Fruit fly (Drosophila melanogaster) whole organism, embryonic: Measurements from ENCODE around the gene nol.
A peak's percentile ranks its signal among the peaks of the same experiment; 100 is the strongest.

Experiments used
- CG10462 ChIP-seq: fragments of 200-800 bp; sonication (Bioruptor generic); optimal IDR thresholded peaks from 2 replicates; lab custom pipeline; 2016; ENCODE audit warnings: missing biosample characterization, missing genetic modification characterization
- Camta ChIP-seq: fragments of 200-800 bp; sonication (Bioruptor generic); optimal IDR thresholded peaks from 2 replicates; lab custom pipeline; 2016; ENCODE audit warnings: missing biosample characterization, missing genetic modification characterization
- D19B ChIP-seq: fragments of 200-800 bp; sonication (Bioruptor generic); optimal IDR thresholded peaks from 2 replicates; lab custom pipeline; 2017; ENCODE audit warnings: missing biosample characterization, mild to moderate bottlenecking, missing genetic modification characterization
- Dad ChIP-seq: fragments of 200-800 bp; sonication (Bioruptor generic); optimal IDR thresholded peaks from 3 replicates; lab custom pipeline; 2016; ENCODE audit warnings: missing biosample characterization, missing genetic modification characterization
- Ets97D ChIP-seq: fragments of 200-800 bp; sonication (Bioruptor generic); optimal IDR thresholded peaks from 3 replicates; lab custom pipeline; 2016; ENCODE audit warnings: missing biosample characterization, missing genetic modification characterization
- Sox102F ChIP-seq: fragments of 200-800 bp; sonication (Bioruptor generic); optimal IDR thresholded peaks from 2 replicates; lab custom pipeline; 2018; ENCODE audit warnings: missing biosample characterization, mild to moderate bottlenecking, missing genetic modification characterization, moderate library complexity
- crp ChIP-seq, 2 experiments: fragments of 200-800 bp; sonication (Bioruptor generic); optimal IDR thresholded peaks; 2 replicates in 1 of 2; 3 replicates in 1 of 2; lab custom pipeline; 2017; ENCODE audit warnings: missing biosample characterization in 2 of 2, missing genetic modification characterization in 2 of 2, mild to moderate bottlenecking in 1 of 2, moderate library complexity in 1 of 2
- h ChIP-seq: fragments of >200 bp; optimal IDR thresholded peaks from 2 replicates; lab custom pipeline; 2017
- prd ChIP-seq, 3 experiments: fragments of >200 bp in 2 of 3; fragments of 200-800 bp in 1 of 3; sonication (Bioruptor generic) in 1 of 3; optimal IDR thresholded peaks in 2 of 3; IDR thresholded peaks in 1 of 3; 2 replicates in 2 of 3; 3 replicates in 1 of 3; pipeline versions ENCODE4 v1.3.6 to Lab custom; 2017 to 2022; ENCODE audit warnings: missing biosample characterization in 1 of 3, missing genetic modification characterization in 1 of 3

DNA sequence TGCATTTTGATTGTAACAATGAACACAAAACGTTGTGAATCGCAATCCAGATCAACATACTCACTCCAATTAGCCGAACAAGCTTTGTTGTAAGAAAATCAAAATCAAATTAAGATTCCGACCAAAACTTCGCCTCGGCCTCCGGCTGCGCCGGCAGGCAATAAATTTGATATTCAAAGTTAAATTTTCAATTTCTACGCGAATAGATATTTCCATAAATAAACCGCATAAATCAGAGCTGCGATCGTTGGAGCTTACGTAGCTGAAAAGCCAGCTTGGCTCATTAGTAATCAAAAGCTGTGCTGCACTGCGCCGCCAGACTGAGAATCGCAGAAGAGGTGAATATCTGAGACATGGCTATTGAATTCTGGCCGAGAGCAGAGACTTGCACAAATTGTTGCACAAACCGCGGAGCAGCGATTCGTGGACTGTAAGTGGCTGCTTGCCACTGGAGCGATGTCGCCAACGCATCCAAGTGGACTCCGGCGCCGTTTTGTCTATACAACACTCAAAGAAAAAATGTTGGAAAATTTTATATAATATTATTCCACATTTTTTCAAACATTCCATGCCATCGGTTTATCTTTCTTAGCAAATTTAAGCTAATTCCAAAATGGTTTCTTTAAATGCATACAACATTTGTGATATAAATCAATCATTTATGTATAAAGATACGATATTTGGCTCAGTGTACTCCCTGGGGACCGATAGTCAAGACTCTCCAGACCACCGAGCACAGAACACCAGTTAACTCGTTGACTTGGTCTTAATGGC is 18.0 kb downstream of the nol start:
- TF ChIP-seq crp (GFP tag; optimal IDR thresholded peaks at IDR 0.05; lab: Kevin White, UChicago), result no peak
- TF ChIP-seq Sox102F (GFP tag; lab: Kevin White, UChicago), result peak; percentile 67
- TF ChIP-seq prd (optimal IDR thresholded peaks at IDR 0.05; lab: Kevin White, UChicago), result no peak
- TF ChIP-seq prd (GFP tag; IDR thresholded peaks at IDR 0.05; lab: Robert Waterston, UW), result peak; percentile 56; the same call in 2 of the 3 replicates
- no peak for TF ChIP-seq Camta
- TF ChIP-seq CG10462 (GFP tag; lab: Kevin White, UChicago), result no peak
- TF ChIP-seq Dad, result no peak
- TF ChIP-seq h, result no peak
- TF ChIP-seq Ets97D (GFP tag; lab: Kevin White, UChicago), result no peak
- no peak for TF ChIP-seq D19B (GFP tag; lab: Kevin White, UChicago)
